ENCODE assay signal across 5 fruit fly cellular contexts in genomic region chr2L:8220393-8220934, dm6.
TF ChIP-seq lines count a peak whose summit lies in the region.

Gene Snx6, minus strand, starts transcription at chr2L:8220741.

- no peak for TF ChIP-seq CTCF in whole organism, embryonic (GFP tag; optimal IDR thresholded peaks at IDR 0.05; lab: Kevin White, UChicago)

TF ChIP-seq in whole organism, adult, 20 proteins besides CTCF, POLR2A, EP300 and RAD21:
- TF ChIP-seq toe (GFP tag; optimal IDR thresholded peaks at IDR 0.05; lab: Kevin White, UChicago): no peak
- TF ChIP-seq CG12768 (GFP tag; optimal IDR thresholded peaks at IDR 0.05; lab: Kevin White, UChicago): no peak
- TF ChIP-seq bab1 (GFP tag; optimal IDR thresholded peaks at IDR 0.05; lab: Kevin White, UChicago): peak; percentile 48
- no peak for TF ChIP-seq tj (GFP tag; optimal IDR thresholded peaks at IDR 0.05; lab: Kevin White, UChicago)
- peak; percentile 88 for TF ChIP-seq kay (GFP tag; lab: Kevin White, UChicago; ENCODE audit: borderline replicate concordance)
- no peak for TF ChIP-seq pad (GFP tag; optimal IDR thresholded peaks at IDR 0.05; lab: Kevin White, UChicago)

TF ChIP-seq in whole organism, embryonic, 481 proteins besides CTCF, POLR2A, EP300 and RAD21 (continues in another document):
- no peak for TF ChIP-seq tin (GFP tag; optimal IDR thresholded peaks at IDR 0.05; lab: Kevin White, UChicago)
- peak; percentile 27 for TF ChIP-seq trem (tag; optimal IDR thresholded peaks at IDR 0.05; lab: Kevin White, UChicago)
- no peak for TF ChIP-seq CG4730 (GFP tag; IDR thresholded peaks at IDR 0.05; lab: Robert Waterston, UW)
- TF ChIP-seq CG11723 (GFP tag; optimal IDR thresholded peaks at IDR 0.05; lab: Kevin White, UChicago): no peak
- peak; percentile 12 for TF ChIP-seq CG14710 (tag; optimal IDR thresholded peaks at IDR 0.05; lab: Kevin White, UChicago)
- no peak for TF ChIP-seq Pdp1 (GFP tag; optimal IDR thresholded peaks at IDR 0.05; lab: Kevin White, UChicago)
- TF ChIP-seq sna (GFP tag; IDR thresholded peaks at IDR 0.05; lab: Robert Waterston, UW; ENCODE audit: partially characterized antibody): peak; percentile 60; the same call in 1 of the 2 replicates
- TF ChIP-seq ato (GFP tag; IDR thresholded peaks at IDR 0.05; lab: Robert Waterston, UW; ENCODE audit: partially characterized antibody): 0 out of 2 replicates have a peak, but pooled peaks have one; percentile 37
- TF ChIP-seq Dref (GFP tag; IDR thresholded peaks at IDR 0.05; lab: Robert Waterston, UW): peak; percentile 86
- TF ChIP-seq Fer1 (GFP tag; optimal IDR thresholded peaks at IDR 0.05; lab: Kevin White, UChicago): no peak
- TF ChIP-seq Fer3 (tag; optimal IDR thresholded peaks at IDR 0.05; lab: Kevin White, UChicago): no peak
- TF ChIP-seq CG10209 (GFP tag; optimal IDR thresholded peaks at IDR 0.05; lab: Kevin White, UChicago): no peak
- TF ChIP-seq Hand (GFP tag; optimal IDR thresholded peaks at IDR 0.05; lab: Kevin White, UChicago): no peak
- no peak for TF ChIP-seq NFAT (GFP tag; IDR thresholded peaks at IDR 0.05; lab: Robert Waterston, UW)
- peak; percentile 91 for TF ChIP-seq E2f2 (GFP tag; IDR thresholded peaks at IDR 0.05; lab: Robert Waterston, UW)
- TF ChIP-seq CG4282 (GFP tag; optimal IDR thresholded peaks at IDR 0.05; lab: Kevin White, UChicago): no peak
- TF ChIP-seq H2.0 (GFP tag; IDR thresholded peaks at IDR 0.05; lab: Robert Waterston, UW): no peak
- TF ChIP-seq jigr1 (GFP tag; IDR thresholded peaks at IDR 0.05; lab: Robert Waterston, UW): no peak
- TF ChIP-seq hbn (GFP tag; IDR thresholded peaks at IDR 0.05; lab: Robert Waterston, UW; ENCODE audit: partially characterized antibody): peak; percentile 62
- peak; percentile 68 for TF ChIP-seq Scr (GFP tag; IDR thresholded peaks at IDR 0.05; lab: Robert Waterston, UW; ENCODE audit: partially characterized antibody)

TF ChIP-seq in whole organism, prepupa, 60 proteins besides CTCF, POLR2A, EP300 and RAD21:
- no peak for TF ChIP-seq Sox102F (GFP tag; optimal IDR thresholded peaks at IDR 0.05; lab: Kevin White, UChicago)
- TF ChIP-seq esn (GFP tag; optimal IDR thresholded peaks at IDR 0.05; lab: Kevin White, UChicago): peak; percentile 16
- peak; percentile 58 for TF ChIP-seq Sox14 (GFP tag; optimal IDR thresholded peaks at IDR 0.05; lab: Kevin White, UChicago)

TF ChIP-seq in whole organism, pupa, 21 proteins besides CTCF, POLR2A, EP300 and RAD21:
- TF ChIP-seq CG15710 (tag; optimal IDR thresholded peaks at IDR 0.05; lab: Kevin White, UChicago) (no peak), rn (GFP tag; IDR thresholded peaks at IDR 0.05; lab: Robert Waterston, UW) (no peak), CG17806 (tag; optimal IDR thresholded peaks at IDR 0.05; lab: Kevin White, UChicago) (no peak), EcR (GFP tag; optimal IDR thresholded peaks at IDR 0.05; lab: Kevin White, UChicago) (peak; percentile 39), Pif1B (GFP tag; optimal IDR thresholded peaks at IDR 0.05; lab: Kevin White, UChicago) (no peak), Ets98B (GFP tag; IDR thresholded peaks at IDR 0.05; lab: Robert Waterston, UW) (no peak)
TF ChIP-seq in whole organism, pupa: peak in this region for 1.

TF ChIP-seq in whole organism, wandering third instar larva, 38 proteins besides CTCF, POLR2A, EP300 and RAD21:
- no peak for TF ChIP-seq Myc (optimal IDR thresholded peaks at IDR 0.05; lab: Kevin White, UChicago)
- peak; percentile 27 for TF ChIP-seq Jra (GFP tag; optimal IDR thresholded peaks at IDR 0.05; lab: Kevin White, UChicago)
